Fruit fly (Drosophila melanogaster): ENCODE results near the gene rump.

The rump gene

dm6 chr3R:9512193-9513051 is 2.3 kb upstream of the rump start:
- TF ChIP-seq EcR (GFP tag; optimal IDR thresholded peaks at IDR 0.05), result peak; percentile 79
- no peak for TF ChIP-seq CG8301 (tag; optimal IDR thresholded peaks at IDR 0.05)

- TF ChIP-seq CG10348 (GFP tag; IDR thresholded peaks at IDR 0.05) (no peak), CG4496 (GFP tag; IDR thresholded peaks at IDR 0.05) (no peak), EcR (GFP tag; optimal IDR thresholded peaks at IDR 0.05) (no peak), CG15710 (tag; optimal IDR thresholded peaks at IDR 0.05) (no peak), CG13204 (GFP tag; optimal IDR thresholded peaks at IDR 0.05) (no peak), gl (tag; optimal IDR thresholded peaks at IDR 0.05) (no peak), fd96Ca (GFP tag; IDR thresholded peaks at IDR 0.05) (no peak)
Observed at dm6 chr3R:9504355-9504754, 5.8 kb downstream of the rump start, which contains the start of gene CG8149. CG8149 (plus strand) TSS chr3R:9504656.

- TF ChIP-seq Pif1B (GFP tag; optimal IDR thresholded peaks at IDR 0.05) (no peak), CG9948 (tag; optimal IDR thresholded peaks at IDR 0.05) (no peak), gl (tag; optimal IDR thresholded peaks at IDR 0.05) (no peak), EcR (GFP tag; optimal IDR thresholded peaks at IDR 0.05) (peak; percentile 35), CG12605 (GFP tag; IDR thresholded peaks at IDR 0.05) (no peak), CG4496 (GFP tag; IDR thresholded peaks at IDR 0.05) (0 out of 3 replicates have a peak, but pooled peaks have one; percentile 8), CG8159 (tag; optimal IDR thresholded peaks at IDR 0.05) (no peak), CG32121 (GFP tag; IDR thresholded peaks at IDR 0.05) (no peak), CG34367 (tag; optimal IDR thresholded peaks at IDR 0.05) (no peak)
Observed at dm6 chr3R:9503329-9504088, 6.6 kb downstream of the rump start.

- no peak for TF ChIP-seq CG13204 (GFP tag; optimal IDR thresholded peaks at IDR 0.05)
- TF ChIP-seq gl (tag; optimal IDR thresholded peaks at IDR 0.05), result no peak
- no peak for TF ChIP-seq fd96Ca (GFP tag; IDR thresholded peaks at IDR 0.05)
- TF ChIP-seq CG14655 (GFP tag; optimal IDR thresholded peaks at IDR 0.05), result no peak
- no peak for TF ChIP-seq CG9948 (tag; optimal IDR thresholded peaks at IDR 0.05)
- TF ChIP-seq CG12605 (GFP tag; IDR thresholded peaks at IDR 0.05), result peak; percentile 83
- no peak for TF ChIP-seq rn (GFP tag; IDR thresholded peaks at IDR 0.05)
- peak; percentile 65 for TF ChIP-seq EcR (GFP tag; optimal IDR thresholded peaks at IDR 0.05)
- TF ChIP-seq CG34367 (tag; optimal IDR thresholded peaks at IDR 0.05), result peak; percentile 2
- peak; percentile 73; the same call in 1 of the 2 replicates for TF ChIP-seq Ets98B (GFP tag; IDR thresholded peaks at IDR 0.05)
- TF ChIP-seq Snoo (tag; optimal IDR thresholded peaks at IDR 0.05), result no peak
- no peak for TF ChIP-seq CG8301 (tag; optimal IDR thresholded peaks at IDR 0.05)
- peak; percentile 2 for TF ChIP-seq CG15710 (tag; optimal IDR thresholded peaks at IDR 0.05)
- TF ChIP-seq CG17806 (tag; optimal IDR thresholded peaks at IDR 0.05), result no peak
- peak; percentile 44 for TF ChIP-seq CG32121 (GFP tag; IDR thresholded peaks at IDR 0.05)
- TF ChIP-seq CG10348 (GFP tag; IDR thresholded peaks at IDR 0.05), result no peak
- TF ChIP-seq CG8159 (tag; optimal IDR thresholded peaks at IDR 0.05), result no peak
- TF ChIP-seq D1 (tag; optimal IDR thresholded peaks at IDR 0.05), result no peak
- TF ChIP-seq Pif1B (GFP tag; optimal IDR thresholded peaks at IDR 0.05), result peak; percentile 27
- peak; percentile 69 for TF ChIP-seq CG4496 (GFP tag; IDR thresholded peaks at IDR 0.05)
- no peak for TF ChIP-seq Pif1A (GFP tag; optimal IDR thresholded peaks at IDR 0.05)
Observed at dm6 chr3R:9502416-9502763, 7.7 kb downstream of the rump start, which contains the start of gene RhoL. RhoL (minus strand) TSS chr3R:9502581.

- TF ChIP-seq CG13204 (GFP tag; optimal IDR thresholded peaks at IDR 0.05) (no peak), CG10348 (GFP tag; IDR thresholded peaks at IDR 0.05) (no peak), CG4496 (GFP tag; IDR thresholded peaks at IDR 0.05) (no peak), CG32121 (GFP tag; IDR thresholded peaks at IDR 0.05) (no peak), CG8301 (tag; optimal IDR thresholded peaks at IDR 0.05) (no peak), D1 (tag; optimal IDR thresholded peaks at IDR 0.05) (no peak), Pif1B (GFP tag; optimal IDR thresholded peaks at IDR 0.05) (no peak), EcR (GFP tag; optimal IDR thresholded peaks at IDR 0.05) (no peak), CG12605 (GFP tag; IDR thresholded peaks at IDR 0.05) (no peak), fd96Ca (GFP tag; IDR thresholded peaks at IDR 0.05) (no peak), Ets98B (GFP tag; IDR thresholded peaks at IDR 0.05) (no peak), CG17806 (tag; optimal IDR thresholded peaks at IDR 0.05) (no peak), CG9948 (tag; optimal IDR thresholded peaks at IDR 0.05) (no peak), CG34367 (tag; optimal IDR thresholded peaks at IDR 0.05) (no peak), gl (tag; optimal IDR thresholded peaks at IDR 0.05) (no peak), CG14655 (GFP tag; optimal IDR thresholded peaks at IDR 0.05) (no peak)
Observed at dm6 chr3R:9501489-9502415, 8.4 kb downstream of the rump start.

All from whole organism, pupa.